Worm (Caenorhabditis elegans) whole organism, L2 larva: Measurements from ENCODE around the gene F17C11.13.

ENCODE experiments used
- C34F6.9 ChIP-seq: fragments of 150-350 bp; optimal IDR thresholded peaks from 2 replicates; lab custom pipeline; 2014; ENCODE audit warnings: missing biosample characterization, missing genetic modification characterization
- F13H6.1 ChIP-seq: sonication (generic microtip); optimal IDR thresholded peaks from 2 replicates; lab custom pipeline; 2016; ENCODE audit warnings: missing genetic modification characterization, missing compliant biosample characterization
- R02D3.7 ChIP-seq: fragments of 150-350 bp; optimal IDR thresholded peaks from 2 replicates; lab custom pipeline; 2014; ENCODE audit warnings: missing biosample characterization, missing genetic modification characterization
- Y55F3AM.14 ChIP-seq: fragments of 200-800 bp; sonication (Bioruptor generic); optimal IDR thresholded peaks from 2 replicates; lab custom pipeline; 2018; ENCODE audit warnings: mild to moderate bottlenecking, missing genetic modification characterization, missing compliant biosample characterization
- alr-1 ChIP-seq: fragments of 150-350 bp; optimal IDR thresholded peaks from 2 replicates; lab custom pipeline; 2014; ENCODE audit warnings: missing biosample characterization, missing genetic modification characterization
- aly-2 ChIP-seq: fragments of 150-350 bp; optimal IDR thresholded peaks from 2 replicates; lab custom pipeline; 2014; ENCODE audit warnings: missing biosample characterization, missing genetic modification characterization
- ama-1 ChIP-seq: fragments of 150-350 bp; optimal IDR thresholded peaks from 2 replicates; lab custom pipeline; 2018; ENCODE audit warnings: inconsistent platforms
- blmp-1 ChIP-seq: sonication (generic microtip); optimal IDR thresholded peaks from 2 replicates; lab custom pipeline; 2017; ENCODE audit warnings: missing genetic modification characterization, mild to moderate bottlenecking, missing compliant biosample characterization, antibody characterized with exemption, moderate library complexity; ENCODE audit not compliant: insufficient read depth
- ceh-16 ChIP-seq: fragments of 150-350 bp; optimal IDR thresholded peaks from 2 replicates; lab custom pipeline; 2014; ENCODE audit warnings: missing biosample characterization, missing genetic modification characterization
- ceh-82 ChIP-seq: fragments of 150-350 bp; optimal IDR thresholded peaks from 2 replicates; lab custom pipeline; 2014; ENCODE audit warnings: missing biosample characterization, missing genetic modification characterization
- crh-2 ChIP-seq: sonication (generic microtip); optimal IDR thresholded peaks from 2 replicates; lab custom pipeline; 2017; ENCODE audit warnings: missing biosample characterization, missing genetic modification characterization
- dmd-4 ChIP-seq: sonication (generic microtip); optimal IDR thresholded peaks from 2 replicates; lab custom pipeline; 2017; ENCODE audit warnings: missing biosample characterization, missing genetic modification characterization
- egl-27 ChIP-seq: sonication (generic microtip); optimal IDR thresholded peaks from 3 replicates; lab custom pipeline; 2017; ENCODE audit warnings: missing biosample characterization, missing genetic modification reagents, missing genetic modification characterization
- elt-3 ChIP-seq: sonication (generic microtip); optimal IDR thresholded peaks from 2 replicates; lab custom pipeline; 2017; ENCODE audit warnings: missing biosample characterization, missing genetic modification characterization
- fos-1 ChIP-seq: fragments of 150-350 bp; optimal IDR thresholded peaks from 2 replicates; lab custom pipeline; 2014; ENCODE audit warnings: missing biosample characterization, missing genetic modification characterization
- gmeb-1 ChIP-seq: fragments of 150-350 bp; optimal IDR thresholded peaks from 2 replicates; lab custom pipeline; 2014; ENCODE audit warnings: missing biosample characterization, missing genetic modification characterization
- lin-13 ChIP-seq: fragments of 150-350 bp; optimal IDR thresholded peaks from 2 replicates; lab custom pipeline; 2014; ENCODE audit warnings: missing biosample characterization, missing genetic modification reagents, missing genetic modification characterization
- lin-39 ChIP-seq: fragments of 150-350 bp; optimal IDR thresholded peaks from 2 replicates; lab custom pipeline; 2014; ENCODE audit warnings: missing biosample characterization, missing genetic modification reagents, missing genetic modification characterization
- lsy-2 ChIP-seq, 2 experiments: fragments of 150-350 bp in 1 of 2; sonication (generic microtip) in 1 of 2; optimal IDR thresholded peaks; 2 replicates each; lab custom pipeline; 2014 to 2017; ENCODE audit warnings: missing biosample characterization in 2 of 2, missing genetic modification characterization in 2 of 2
- mab-5 ChIP-seq: fragments of 150-350 bp; optimal IDR thresholded peaks from 2 replicates; lab custom pipeline; 2014; ENCODE audit warnings: missing biosample characterization, missing genetic modification characterization
- mbf-1 ChIP-seq: sonication (generic microtip); optimal IDR thresholded peaks from 2 replicates; lab custom pipeline; 2017; ENCODE audit warnings: missing biosample characterization, missing genetic modification characterization
- mdl-1 ChIP-seq, 2 experiments: fragments of 150-350 bp in 1 of 2; sonication (generic microtip) in 1 of 2; optimal IDR thresholded peaks; 2 replicates each; lab custom pipeline; 2017; ENCODE audit warnings: missing biosample characterization in 2 of 2, missing genetic modification characterization in 2 of 2
- nhr-10 ChIP-seq: sonication (generic microtip); optimal IDR thresholded peaks from 2 replicates; lab custom pipeline; 2017; ENCODE audit warnings: missing biosample characterization, missing genetic modification characterization
- nhr-129 ChIP-seq: fragments of 150-350 bp; optimal IDR thresholded peaks from 2 replicates; lab custom pipeline; 2014; ENCODE audit warnings: missing biosample characterization, missing genetic modification characterization
- nhr-21 ChIP-seq: fragments of 150-350 bp; optimal IDR thresholded peaks from 2 replicates; lab custom pipeline; 2014; ENCODE audit warnings: missing biosample characterization, missing genetic modification characterization
- nhr-23 ChIP-seq: fragments of 150-350 bp; optimal IDR thresholded peaks from 2 replicates; lab custom pipeline; 2014; ENCODE audit warnings: missing biosample characterization, missing genetic modification reagents, missing genetic modification characterization
- nhr-25 ChIP-seq: fragments of 150-350 bp; sonication (generic microtip); optimal IDR thresholded peaks from 3 replicates; lab custom pipeline; 2014; ENCODE audit warnings: missing biosample characterization, missing genetic modification characterization
- nhr-6 ChIP-seq: fragments of 150-350 bp; optimal IDR thresholded peaks from 2 replicates; lab custom pipeline; 2014; ENCODE audit warnings: missing biosample characterization, missing genetic modification characterization
- sem-4 ChIP-seq: fragments of 150-350 bp; optimal IDR thresholded peaks from 2 replicates; lab custom pipeline; 2014; ENCODE audit warnings: missing biosample characterization, missing genetic modification reagents, missing genetic modification characterization
- sma-3 ChIP-seq: sonication (generic microtip); optimal IDR thresholded peaks from 2 replicates; lab custom pipeline; 2016; ENCODE audit warnings: missing genetic modification reagents, missing genetic modification characterization, missing compliant biosample characterization
- sma-9 ChIP-seq, 2 experiments: fragments of 150-350 bp in 1 of 2; sonication (generic microtip) in 1 of 2; optimal IDR thresholded peaks; 2 replicates each; lab custom pipeline; 2014 to 2016; ENCODE audit warnings: missing genetic modification characterization in 2 of 2, mild to moderate bottlenecking in 1 of 2, missing biosample characterization in 1 of 2, missing compliant biosample characterization in 1 of 2, missing genetic modification reagents in 1 of 2, moderate library complexity in 1 of 2
- snpc-4 ChIP-seq: fragments of 150-350 bp; optimal IDR thresholded peaks from 2 replicates; lab custom pipeline; 2014; ENCODE audit warnings: missing biosample characterization, missing genetic modification characterization
- unc-55 ChIP-seq: fragments of 150-350 bp; sonication (generic microtip); optimal IDR thresholded peaks from 3 replicates; lab custom pipeline; 2014; ENCODE audit warnings: missing biosample characterization, missing genetic modification reagents, missing genetic modification characterization
- unc-62 ChIP-seq: fragments of 150-350 bp; optimal IDR thresholded peaks from 2 replicates; lab custom pipeline; 2014; ENCODE audit warnings: missing biosample characterization, missing genetic modification reagents, missing genetic modification characterization
- zag-1 ChIP-seq: fragments of 150-350 bp; optimal IDR thresholded peaks from 2 replicates; lab custom pipeline; 2014; ENCODE audit warnings: missing biosample characterization, missing genetic modification characterization
- ztf-11 ChIP-seq: sonication (generic microtip); optimal IDR thresholded peaks from 2 replicates; lab custom pipeline; 2017; ENCODE audit warnings: missing biosample characterization, missing genetic modification characterization
- ztf-4 ChIP-seq: fragments of 150-350 bp; optimal IDR thresholded peaks from 2 replicates; lab custom pipeline; 2014; ENCODE audit warnings: missing biosample characterization, missing genetic modification characterization

F17C11.13 gene

DNA sequence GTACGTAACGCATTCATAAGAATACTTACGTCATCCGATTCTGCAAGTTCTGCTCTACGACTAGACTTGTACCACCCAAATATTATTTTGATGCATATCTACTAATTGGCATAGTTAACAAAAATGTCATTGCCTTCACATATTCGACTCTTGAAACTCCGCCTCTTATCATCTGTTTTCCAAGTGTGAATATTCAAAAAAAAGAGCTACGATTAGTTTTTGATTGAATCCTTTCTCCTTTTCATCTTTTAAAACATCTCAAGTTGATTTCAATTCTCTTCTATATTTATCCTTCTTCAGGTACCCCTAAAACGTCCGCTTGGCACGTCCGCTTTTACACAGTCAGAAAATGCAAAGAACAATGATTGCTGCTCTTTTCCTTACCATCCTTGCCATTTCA, 7.8 kb upstream of the F17C11.13 start, which contains the start of gene F17C11.2:
Gene F17C11.2, plus strand, starts transcription at position 301 of the 400 bp plus-strand sequence.
- TF ChIP-seq snpc-4 (no peak), nhr-10 (tag; lab: Kevin White, UChicago) (no peak), sem-4 (tag; lab: Kevin White, UChicago) (no peak), ceh-82 (no peak), unc-62 (GFP tag; lab: Kevin White, UChicago) (no peak), aly-2 (tag; lab: Kevin White, UChicago) (no peak), R02D3.7 (tag; lab: Kevin White, UChicago) (no peak), C34F6.9 (no peak), mdl-1 (tag; optimal IDR thresholded peaks at IDR 0.05; lab: Kevin White, UChicago) (no peak), lin-39 (tag; lab: Kevin White, UChicago) (no peak), Y55F3AM.14 (GFP tag; lab: Kevin White, UChicago) (no peak), ztf-11 (tag; lab: Kevin White, UChicago) (no peak), zag-1 (tag; lab: Kevin White, UChicago) (no peak)

DNA sequence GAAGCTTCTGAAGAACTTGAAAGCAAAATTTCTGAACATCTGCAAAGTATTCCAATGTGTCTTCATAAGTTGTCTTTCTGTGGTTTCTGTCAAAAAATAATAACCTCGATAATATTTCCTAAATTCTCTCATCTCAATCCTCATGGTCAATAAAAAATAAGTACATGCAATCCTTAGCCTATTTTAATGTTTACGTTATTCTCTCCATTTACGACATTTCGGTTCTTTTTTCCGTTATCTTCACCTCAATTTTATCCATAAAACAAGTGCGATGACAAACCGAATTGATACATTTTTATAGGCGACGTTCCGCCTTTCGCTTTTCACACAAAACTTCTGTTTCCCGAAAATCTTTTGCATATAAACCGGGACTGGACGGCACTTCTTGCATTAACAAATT, 6.2 kb upstream of the F17C11.13 start, which contains the start of gene col-153:
Gene col-153, plus strand, starts transcription at position 301 of the 400 bp plus-strand sequence.
- TF ChIP-seq nhr-129 (tag; lab: Kevin White, UChicago) (no peak), lsy-2 (tag; optimal IDR thresholded peaks at IDR 0.05; lab: Kevin White, UChicago) (no peak), egl-27 (tag; lab: Kevin White, UChicago) (no peak), Y55F3AM.14 (GFP tag; lab: Kevin White, UChicago) (no peak), nhr-6 (tag; lab: Kevin White, UChicago) (no peak), alr-1 (tag; lab: Kevin White, UChicago) (no peak), mbf-1 (tag; lab: Kevin White, UChicago) (no peak), gmeb-1 (no peak), lin-13 (GFP tag; lab: Kevin White, UChicago) (no peak), dmd-4 (no peak), R02D3.7 (tag; lab: Kevin White, UChicago) (no peak), nhr-10 (tag; lab: Kevin White, UChicago) (no peak), aly-2 (tag; lab: Kevin White, UChicago) (no peak)

DNA sequence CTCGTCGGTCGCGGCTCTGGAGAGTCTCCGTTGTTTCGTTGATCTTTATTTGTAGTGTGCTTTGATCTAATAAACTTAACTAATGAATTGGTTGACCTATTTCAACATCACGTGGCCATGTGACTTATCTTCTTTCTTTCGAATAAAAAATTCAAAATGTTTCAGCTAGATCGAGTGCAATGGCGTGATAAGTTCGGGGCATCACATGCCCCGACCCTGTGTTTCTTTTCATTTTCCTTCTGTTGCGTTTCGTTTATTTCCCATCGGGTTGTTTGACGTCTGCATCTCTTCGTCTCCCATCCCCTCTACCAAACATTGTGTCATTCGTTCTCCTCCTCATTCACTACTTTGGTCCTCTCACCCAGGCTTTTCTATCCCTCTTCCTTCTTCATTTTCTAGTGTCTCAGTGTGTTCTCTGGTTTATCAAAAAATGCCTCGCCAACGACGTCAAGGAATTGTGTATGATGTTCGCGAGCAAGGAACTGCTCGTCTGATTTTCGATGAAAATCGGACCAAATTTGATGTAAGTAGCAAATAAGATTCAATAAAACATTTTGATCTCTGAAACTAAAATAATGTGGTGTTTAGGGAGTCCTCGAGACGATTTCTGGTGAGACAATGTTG, 4.0 kb upstream of the F17C11.13 start, which contains the start of gene F17C11.4:
Gene F17C11.4, plus strand, starts transcription at position 206 of the 624 bp plus-strand sequence.
- TF ChIP-seq nhr-6 (tag; lab: Kevin White, UChicago), result peak; percentile 72
- TF ChIP-seq F13H6.1 (tag; lab: Kevin White, UChicago), result peak; percentile 91
- peak; percentile 96 for TF ChIP-seq nhr-129 (tag; lab: Kevin White, UChicago)
- peak in 1 of 2 experiments; percentile 84 for TF ChIP-seq lsy-2 (tag; optimal IDR thresholded peaks at IDR 0.05; lab: Kevin White, UChicago)
- peak; percentile 54 for TF ChIP-seq zag-1 (tag; lab: Kevin White, UChicago)
- no peak for TF ChIP-seq ceh-82
- no peak for TF ChIP-seq elt-3 (tag; lab: Kevin White, UChicago)
- TF ChIP-seq fos-1, result peak; percentile 66
- peak; percentile 88 for TF ChIP-seq ztf-4 (tag; lab: Kevin White, UChicago)
- peak; percentile 88 for TF ChIP-seq ama-1 (lab: Kevin White, UChicago)
- peak; percentile 58 for TF ChIP-seq gmeb-1
- peak; percentile 49 for TF ChIP-seq egl-27 (tag; lab: Kevin White, UChicago)
- peak; percentile 75 for TF ChIP-seq sma-3 (GFP tag; lab: Kevin White, UChicago)
- peak; percentile 4 for TF ChIP-seq unc-55 (GFP tag; lab: Kevin White, UChicago)
- TF ChIP-seq mab-5 (tag; lab: Kevin White, UChicago), result peak; percentile 39
- TF ChIP-seq mdl-1 (tag; optimal IDR thresholded peaks at IDR 0.05; lab: Kevin White, UChicago), result peak; percentile 28 to 85
- TF ChIP-seq nhr-25 (tag; lab: Kevin White, UChicago), result peak; percentile 90
- peak; percentile 81 for TF ChIP-seq nhr-21 (tag; lab: Kevin White, UChicago)
- no peak for TF ChIP-seq nhr-23 (tag; lab: Kevin White, UChicago)
- TF ChIP-seq Y55F3AM.14 (GFP tag; lab: Kevin White, UChicago), result peak; percentile 86
- peak; percentile 48 for TF ChIP-seq snpc-4
- TF ChIP-seq mbf-1 (tag; lab: Kevin White, UChicago), result no peak
- TF ChIP-seq sma-9 (GFP tag; optimal IDR thresholded peaks at IDR 0.05; lab: Kevin White, UChicago), result peak; percentile 96
- TF ChIP-seq sma-9 (tag; optimal IDR thresholded peaks at IDR 0.05; lab: Kevin White, UChicago), result no peak
- peak; percentile 76 for TF ChIP-seq blmp-1 (tag; lab: Kevin White, UChicago)
- TF ChIP-seq aly-2 (tag; lab: Kevin White, UChicago), result no peak
- TF ChIP-seq crh-2 (tag; lab: Kevin White, UChicago), result peak; percentile 57
- no peak for TF ChIP-seq lin-39 (tag; lab: Kevin White, UChicago)
- no peak for TF ChIP-seq dmd-4
- TF ChIP-seq C34F6.9, result peak; percentile 85
- peak; percentile 70 for TF ChIP-seq sem-4 (tag; lab: Kevin White, UChicago)
- TF ChIP-seq lin-13 (GFP tag; lab: Kevin White, UChicago), result peak; percentile 59
- no peak for TF ChIP-seq ceh-16 (tag; lab: Kevin White, UChicago)
